Worm (Caenorhabditis elegans): ENCODE measurements around the gene drh-1.
A peak's percentile ranks its signal among the peaks of the same experiment; 100 is the strongest.

Gene drh-1

ce11 chrIV:6631704-6632272 lies 18.6 kb upstream of the drh-1 start, which contains the start of the genes cest-5.1 and C01B10.9 (continued):
- no peak for TF ChIP-seq nhr-84 (tag; optimal IDR thresholded peaks at IDR 0.05)
- TF ChIP-seq alr-1 (tag; optimal IDR thresholded peaks at IDR 0.05; ENCODE audit: borderline replicate concordance) = no peak
- TF ChIP-seq tlp-1 (tag; optimal IDR thresholded peaks at IDR 0.05) = no peak
- no peak for TF ChIP-seq ces-1 (GFP tag; optimal IDR thresholded peaks at IDR 0.05)
- TF ChIP-seq fos-1 (tag; optimal IDR thresholded peaks at IDR 0.05) = peak; percentile 29
- no peak for TF ChIP-seq nhr-12 (tag; optimal IDR thresholded peaks at IDR 0.05)
- peak; percentile 90 for TF ChIP-seq tbx-2 (tag; optimal IDR thresholded peaks at IDR 0.05)
- TF ChIP-seq pqm-1 (tag; optimal IDR thresholded peaks at IDR 0.05) = no peak
- no peak for TF ChIP-seq ama-1 (optimal IDR thresholded peaks at IDR 0.05)
- TF ChIP-seq fkh-10 (GFP tag; optimal IDR thresholded peaks at IDR 0.05) = no peak
- TF ChIP-seq efl-1 (optimal IDR thresholded peaks at IDR 0.05) = peak; percentile 64 to 95
- peak; percentile 95 to 99 for TF ChIP-seq efl-1 (GFP tag; optimal IDR thresholded peaks at IDR 0.05 in 1 of 2)
- TF ChIP-seq unc-130 (tag; optimal IDR thresholded peaks at IDR 0.05) = peak; percentile 58
- peak; percentile 86 for TF ChIP-seq sox-4 (tag; optimal IDR thresholded peaks at IDR 0.05)
- peak; percentile 86 for TF ChIP-seq C04F5.9 (tag; optimal IDR thresholded peaks at IDR 0.05)
- no peak for TF ChIP-seq mef-2 (tag; optimal IDR thresholded peaks at IDR 0.05)
- peak; percentile 66 for TF ChIP-seq lin-39 (tag; optimal IDR thresholded peaks at IDR 0.05)
- no peak for TF ChIP-seq ztf-4 (tag; optimal IDR thresholded peaks at IDR 0.05)
- peak; percentile 60 for TF ChIP-seq vab-15 (tag; optimal IDR thresholded peaks at IDR 0.05)
- TF ChIP-seq unc-62 (GFP tag; optimal IDR thresholded peaks at IDR 0.05) = no peak
- peak; percentile 67; the same call in 1 of the 2 replicates for TF ChIP-seq mab-9 (GFP tag; IDR thresholded peaks at IDR 0.05)
- peak; percentile 3 for TF ChIP-seq nhr-11 (tag; optimal IDR thresholded peaks at IDR 0.05)
- peak; percentile 83 for TF ChIP-seq unc-98 (GFP tag; IDR thresholded peaks at IDR 0.05)
- TF ChIP-seq unc-86 (tag; optimal IDR thresholded peaks at IDR 0.05) = peak; percentile 78
- peak; percentile 93 for TF ChIP-seq ceh-90 (tag; optimal IDR thresholded peaks at IDR 0.05)
- TF ChIP-seq lin-13 (GFP tag; optimal IDR thresholded peaks at IDR 0.05) = peak; percentile 42
- no peak for TF ChIP-seq C34B4.2 (tag; optimal IDR thresholded peaks at IDR 0.05)
- peak; percentile 36 for TF ChIP-seq nhr-77 (tag; optimal IDR thresholded peaks at IDR 0.05)
- peak in 1 of 6 experiments; percentile 46 for TF ChIP-seq elt-3 (tag; optimal IDR thresholded peaks at IDR 0.05)
- peak; percentile 62 for TF ChIP-seq lin-15B (tag; optimal IDR thresholded peaks at IDR 0.05)
- no peak for TF ChIP-seq hlh-17 (GFP tag; optimal IDR thresholded peaks at IDR 0.05; ENCODE audit: borderline replicate concordance)
- no peak for TF ChIP-seq aly-2 (tag; optimal IDR thresholded peaks at IDR 0.05)
- peak; percentile 96 for TF ChIP-seq lir-3 (tag; optimal IDR thresholded peaks at IDR 0.05; ENCODE audit: poor library complexity)
- peak; percentile 77 for TF ChIP-seq skn-1 (tag; optimal IDR thresholded peaks at IDR 0.05)
- peak; percentile 51 for TF ChIP-seq blmp-1 (tag; optimal IDR thresholded peaks at IDR 0.05)
- no peak for TF ChIP-seq ets-5 (GFP tag; IDR thresholded peaks at IDR 0.05)
- peak; percentile 30 for TF ChIP-seq sup-37 (GFP tag; optimal IDR thresholded peaks at IDR 0.05)
- TF ChIP-seq snu-23 (GFP tag; optimal IDR thresholded peaks at IDR 0.05) = peak; percentile 85
- TF ChIP-seq xbp-1 (tag; optimal IDR thresholded peaks at IDR 0.05) = peak; percentile 82
- TF ChIP-seq nhr-47 (tag; optimal IDR thresholded peaks at IDR 0.05) = peak; percentile 93
- no peak for TF ChIP-seq sptf-1 (tag; optimal IDR thresholded peaks at IDR 0.05)
- no peak for TF ChIP-seq aha-1 (tag; optimal IDR thresholded peaks at IDR 0.05)
- peak; percentile 92 for TF ChIP-seq nhr-85 (tag)
- TF ChIP-seq lsy-2 (tag; optimal IDR thresholded peaks at IDR 0.05) = peak; percentile 78 to 82
- peak; percentile 82 for TF ChIP-seq swsn-7 (tag; optimal IDR thresholded peaks at IDR 0.05)
- TF ChIP-seq ztf-11 (tag; optimal IDR thresholded peaks at IDR 0.05) = peak in 1 of 2 experiments; percentile 90
- no peak for TF ChIP-seq ceh-8 (GFP tag; optimal IDR thresholded peaks at IDR 0.05)
- TF ChIP-seq hpl-2 (GFP tag; optimal IDR thresholded peaks at IDR 0.05) = no peak
- TF ChIP-seq nhr-28 (tag; optimal IDR thresholded peaks at IDR 0.05) = no peak
- TF ChIP-seq zag-1 (tag; optimal IDR thresholded peaks at IDR 0.05) = no peak
- TF ChIP-seq nhr-20 (tag; optimal IDR thresholded peaks at IDR 0.05) = peak; percentile 80
